Fruit fly (Drosophila melanogaster): ENCODE data around the gene Df31.

DNA sequence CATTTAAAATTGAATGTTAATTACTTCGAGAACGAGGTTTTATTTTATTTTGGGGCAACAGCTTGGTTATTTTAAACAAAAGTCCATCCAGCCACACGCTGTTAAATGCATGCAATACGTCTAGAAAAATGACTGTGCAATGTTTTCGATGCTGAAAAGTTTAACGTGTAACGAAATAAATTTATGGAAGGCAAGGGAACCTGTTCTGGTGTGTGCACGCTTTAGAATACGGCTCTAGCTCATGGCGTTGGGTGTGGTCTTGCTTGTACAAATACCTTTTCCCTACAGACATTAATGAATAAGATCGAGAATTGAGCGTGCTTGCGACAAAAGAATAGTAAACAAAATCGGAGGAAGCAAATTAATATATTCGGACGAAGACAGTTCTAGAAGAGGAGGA lies 19.0 kb upstream of the Df31 start:
- TF ChIP-seq cic (GFP tag; optimal IDR thresholded peaks at IDR 0.05), result no peak
- TF ChIP-seq Crg-1 (GFP tag; optimal IDR thresholded peaks at IDR 0.05), result no peak
- no peak for TF ChIP-seq ovo (GFP tag; optimal IDR thresholded peaks at IDR 0.05)
- no peak for TF ChIP-seq tj (GFP tag; optimal IDR thresholded peaks at IDR 0.05)
- TF ChIP-seq kay (GFP tag; ENCODE audit: borderline replicate concordance), result no peak
- no peak for TF ChIP-seq cnc (optimal IDR thresholded peaks at IDR 0.05)

Measured in whole organism, adult.